Fruit fly (Drosophila melanogaster): ENCODE measurements around the gene CG15262.

dm6 chr2L:15297508-15297907, at the start of gene CG15262:
- no peak for TF ChIP-seq psq (optimal IDR thresholded peaks at IDR 0.05)
- no peak for TF ChIP-seq EcR (GFP tag; optimal IDR thresholded peaks at IDR 0.05)
- no peak for TF ChIP-seq CG8478 (optimal IDR thresholded peaks at IDR 0.05)
- TF ChIP-seq usp (GFP tag; optimal IDR thresholded peaks at IDR 0.05) = no peak
- TF ChIP-seq Dll (optimal IDR thresholded peaks at IDR 0.05) = no peak
